Worm (Caenorhabditis elegans): ENCODE measurements around the gene T26A5.8.

T26A5.8 gene

ce11 chrIII:6488916-6489315, 26.3 kb upstream of the T26A5.8 start:
- TF ChIP-seq F37D6.2 (tag; optimal IDR thresholded peaks at IDR 0.05) (no peak), dpl-1 (GFP tag; optimal IDR thresholded peaks at IDR 0.05) (peak; percentile 63), dmd-9 (GFP tag; IDR thresholded peaks at IDR 0.05) (no peak), lim-7 (GFP tag; IDR thresholded peaks at IDR 0.05) (no peak), zip-2 (tag; optimal IDR thresholded peaks at IDR 0.05) (no peak), F26F4.8 (GFP tag; conservative IDR thresholded peaks at IDR 0.05) (no peak), lin-39 (tag; optimal IDR thresholded peaks at IDR 0.05) (no peak), rbr-2 (tag; optimal IDR thresholded peaks at IDR 0.05) (peak; percentile 24)

DNA sequence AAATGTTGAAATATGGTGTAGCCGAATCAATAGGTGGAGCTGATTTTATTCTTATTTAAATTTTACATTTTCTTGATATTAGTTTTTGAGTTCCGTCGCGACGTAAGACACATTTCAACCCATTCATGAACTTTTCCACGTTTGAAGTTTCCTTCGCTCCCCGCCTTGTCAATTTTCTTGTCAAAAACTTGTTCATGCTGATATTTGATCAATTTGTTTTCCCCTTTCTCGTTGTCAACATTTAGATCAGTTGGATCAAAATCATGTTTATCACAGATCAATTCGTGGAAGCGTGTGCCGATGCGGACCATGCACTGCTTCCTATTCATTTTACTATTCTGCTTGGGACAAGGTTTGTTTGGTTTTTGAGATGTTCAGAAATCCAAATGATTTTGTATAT, 20.3 kb upstream of the T26A5.8 start, which contains the start of gene chtb-2:
TSS of gene chtb-2 (plus strand) at position 301 of the 400 bp plus-strand sequence.
- no peak for TF ChIP-seq dve-1 (tag; optimal IDR thresholded peaks at IDR 0.05; ENCODE audit: insufficient read depth)
- TF ChIP-seq zip-2 (tag; optimal IDR thresholded peaks at IDR 0.05) = no peak
- no peak for TF ChIP-seq nhr-42 (GFP tag; IDR thresholded peaks at IDR 0.05)
- no peak for TF ChIP-seq ceh-82 (tag; optimal IDR thresholded peaks at IDR 0.05)
- TF ChIP-seq F10B5.3 (tag; optimal IDR thresholded peaks at IDR 0.05) = no peak

- no peak for TF ChIP-seq zfp-2 (tag; optimal IDR thresholded peaks at IDR 0.05)
- TF ChIP-seq aha-1 (tag) = peak; percentile 93
- no peak for TF ChIP-seq ceh-32 (tag; optimal IDR thresholded peaks at IDR 0.05; ENCODE audit: poor library complexity)
Measured at ce11 chrIII:6479439-6479838, 16.8 kb upstream of the T26A5.8 start.

DNA sequence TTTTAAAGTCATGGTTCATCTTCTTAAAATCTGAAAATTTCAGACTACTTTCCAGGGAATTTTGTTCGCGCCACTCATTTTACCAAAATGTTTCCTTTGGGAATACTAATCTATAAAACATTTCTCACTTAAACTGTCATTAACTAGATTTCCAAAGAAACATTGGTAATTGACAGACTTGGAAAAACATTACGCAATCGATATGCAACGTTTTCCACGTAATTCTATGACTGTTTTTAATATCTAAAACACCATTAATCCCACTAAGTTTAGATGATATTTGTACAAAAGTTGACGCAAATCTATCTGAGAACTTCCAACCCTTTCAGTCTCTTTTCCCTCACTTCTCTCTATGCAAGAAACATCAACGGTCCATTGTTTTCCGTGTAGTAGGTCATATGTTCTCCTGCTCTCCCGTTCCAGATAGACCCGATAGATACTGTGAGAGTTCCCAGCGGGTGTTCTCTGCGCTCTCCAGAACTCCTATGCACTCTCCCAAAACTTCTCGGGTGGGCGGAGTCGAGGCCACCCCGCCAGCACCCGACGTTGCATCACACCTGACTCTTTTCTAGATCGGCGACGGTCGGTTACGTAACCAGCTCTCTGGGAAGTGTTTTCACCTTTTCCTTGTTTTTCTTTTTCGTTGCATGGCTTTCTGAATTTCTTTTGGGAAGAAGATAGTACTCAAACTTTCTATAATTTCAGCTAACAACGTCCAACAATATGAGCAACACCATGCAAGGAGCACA, 15.8 kb upstream of the T26A5.8 start, which contains the start of gene zip-8:
TSS of gene zip-8 (plus strand) at position 700 of the 749 bp plus-strand sequence.
- TF ChIP-seq nhr-102 (tag; optimal IDR thresholded peaks at IDR 0.05) = no peak
- TF ChIP-seq nhr-11 (tag; optimal IDR thresholded peaks at IDR 0.05) = no peak
- peak; percentile 66 for TF ChIP-seq set-16 (GFP tag; IDR thresholded peaks at IDR 0.05)
- TF ChIP-seq ceh-20 (GFP tag; IDR thresholded peaks at IDR 0.05) = no peak
- peak; percentile 71 for TF ChIP-seq aha-1 (tag)
- no peak for TF ChIP-seq ceh-32 (tag; optimal IDR thresholded peaks at IDR 0.05; ENCODE audit: poor library complexity)
- no peak for TF ChIP-seq zip-2 (tag; optimal IDR thresholded peaks at IDR 0.05)
- no peak for TF ChIP-seq ama-1 (optimal IDR thresholded peaks at IDR 0.05)
- no peak for TF ChIP-seq nhr-10 (tag; optimal IDR thresholded peaks at IDR 0.05)
- TF ChIP-seq hif-1 (tag; optimal IDR thresholded peaks at IDR 0.05) = no peak

DNA sequence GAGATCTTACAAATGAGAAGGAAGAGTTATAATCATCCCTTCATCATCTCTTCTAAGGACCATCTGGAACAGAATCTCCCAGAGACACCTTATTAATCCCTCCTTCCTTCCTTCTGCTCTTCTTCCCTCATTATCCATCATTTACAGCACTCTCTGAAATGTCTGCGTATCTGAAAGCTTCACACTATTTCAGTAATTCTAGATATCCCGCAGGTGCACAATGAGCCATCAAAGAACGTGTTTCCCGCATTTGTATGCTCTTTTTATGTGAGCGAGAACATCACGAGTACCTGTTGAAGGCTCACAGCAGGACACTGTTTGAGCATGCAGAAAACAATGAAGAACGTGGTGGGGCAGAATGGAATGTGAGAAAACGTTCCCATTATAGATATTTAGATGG, 13.7 kb upstream of the T26A5.8 start:
- TF ChIP-seq set-16 (GFP tag; IDR thresholded peaks at IDR 0.05) (no peak), duxl-1 (tag; optimal IDR thresholded peaks at IDR 0.05; ENCODE audit: poor library complexity) (no peak), rbr-2 (tag; optimal IDR thresholded peaks at IDR 0.05) (no peak), spr-1 (tag; optimal IDR thresholded peaks at IDR 0.05) (no peak), zfp-2 (tag; optimal IDR thresholded peaks at IDR 0.05) (no peak), unc-130 (GFP tag; optimal IDR thresholded peaks at IDR 0.05) (no peak), F10B5.3 (tag; optimal IDR thresholded peaks at IDR 0.05) (no peak), lin-1 (GFP tag; IDR thresholded peaks at IDR 0.05) (no peak), mxl-2 (GFP tag; conservative IDR thresholded peaks at IDR 0.05) (no peak), madf-9 (GFP tag; conservative IDR thresholded peaks at IDR 0.05) (no peak), F44E2.7 (GFP tag; IDR thresholded peaks at IDR 0.05) (no peak), mdl-1 (tag; optimal IDR thresholded peaks at IDR 0.05) (no peak), zip-2 (tag; optimal IDR thresholded peaks at IDR 0.05) (no peak), Y5F2A.4 (GFP tag; optimal IDR thresholded peaks at IDR 0.05) (no peak), dmd-8 (GFP tag; IDR thresholded peaks at IDR 0.05) (no peak), daf-8 (GFP tag; IDR thresholded peaks at IDR 0.05) (no peak), zfp-3 (GFP tag; conservative IDR thresholded peaks at IDR 0.05) (no peak), nhr-11 (tag; optimal IDR thresholded peaks at IDR 0.05) (no peak), R02D3.7 (tag; optimal IDR thresholded peaks at IDR 0.05) (no peak)
